Fruit fly (Drosophila melanogaster): ENCODE results near the gene Klp3A.

DNA sequence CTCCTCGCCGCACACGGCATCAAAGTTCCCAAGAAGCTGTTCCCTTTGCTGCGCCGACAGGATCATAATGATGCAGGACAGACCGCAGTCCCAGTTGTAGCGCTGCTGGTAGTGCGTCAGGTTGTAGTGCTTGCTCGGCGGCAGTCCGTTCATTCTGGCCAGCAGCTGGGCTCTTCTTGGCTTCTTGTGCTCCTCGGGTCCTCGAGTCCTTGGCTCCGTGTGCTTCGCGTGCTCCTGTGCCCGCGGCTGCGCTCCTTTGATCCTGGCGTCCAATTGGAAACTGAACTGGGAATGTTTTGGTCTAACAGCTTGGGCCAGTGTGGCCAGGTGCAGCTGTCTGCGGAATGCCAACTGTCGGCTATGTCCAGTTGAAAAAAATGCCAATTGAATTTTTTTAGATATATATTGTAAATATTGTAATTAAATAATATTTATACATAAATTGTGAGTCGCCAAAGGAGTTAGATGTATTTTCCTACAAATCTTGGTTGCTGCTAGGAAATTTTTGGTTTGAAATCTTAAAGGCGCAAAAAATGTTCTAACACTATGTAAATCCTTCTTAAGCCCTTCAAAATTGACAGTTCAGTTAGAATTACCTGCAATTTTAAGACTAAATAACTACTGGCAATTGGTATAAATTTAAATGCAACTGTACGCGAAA is 18.7 kb downstream of the Klp3A start, which contains the start of gene CG13760:
- TF ChIP-seq psq (optimal IDR thresholded peaks at IDR 0.05), result no peak
- no peak for TF ChIP-seq Myc (optimal IDR thresholded peaks at IDR 0.05)
- TF ChIP-seq h (optimal IDR thresholded peaks at IDR 0.05), result no peak
- no peak for TF ChIP-seq insv (optimal IDR thresholded peaks at IDR 0.05)
- no peak for TF ChIP-seq ttk (optimal IDR thresholded peaks at IDR 0.05)
- TF ChIP-seq Sin3A (optimal IDR thresholded peaks at IDR 0.05), result no peak

All from Kc167 (cell line).